Fruit fly (Drosophila melanogaster): ENCODE measurements around the gene BigH1.

- TF ChIP-seq CG8478 (optimal IDR thresholded peaks at IDR 0.05) (no peak), CTCF (optimal IDR thresholded peaks at IDR 0.05) (no peak)
Observed at dm6 chr3R:14709480-14709984, 46.3 kb downstream of the BigH1 start.

Data from S2 (cell line).